Worm (Caenorhabditis elegans) whole organism, L4 larva: Measurements from ENCODE around the gene nhr-146.
A peak's percentile ranks its signal among the peaks of the same experiment; 100 is the strongest.

Experiments
- D1046.2 ChIP-seq: fragments of 200-800 bp; sonication (Bioruptor generic); IDR thresholded peaks from 2 replicates; pipeline ENCODE4 v1.3.6; 2022; ENCODE audit warnings: missing genetic modification characterization, missing compliant biosample characterization
- F10B5.3 ChIP-seq: sonication (generic microtip); optimal IDR thresholded peaks from 2 replicates; lab custom pipeline; 2016; ENCODE audit warnings: mild to moderate bottlenecking, missing genetic modification characterization, missing compliant biosample characterization
- F37D6.2 ChIP-seq: sonication (generic microtip); optimal IDR thresholded peaks from 2 replicates; lab custom pipeline; 2016; ENCODE audit warnings: mild to moderate bottlenecking, missing genetic modification characterization, missing compliant biosample characterization
- Y105C5A.15 ChIP-seq: fragments of 200-800 bp; sonication (Bioruptor generic); IDR thresholded peaks from 2 replicates; pipeline ENCODE4 v1.3.6; 2022; ENCODE audit warnings: missing genetic modification characterization, missing compliant biosample characterization
- Y48G9A.11 ChIP-seq: fragments of 200-800 bp; sonication (Bioruptor generic); IDR thresholded peaks from 2 replicates; pipeline ENCODE4 v1.3.6; 2022; ENCODE audit warnings: missing genetic modification reagents, missing genetic modification characterization, missing compliant biosample characterization
- Y5F2A.4 ChIP-seq: fragments of 200-800 bp; sonication (Bioruptor generic); optimal IDR thresholded peaks from 2 replicates; lab custom pipeline; 2018; ENCODE audit warnings: mild to moderate bottlenecking, missing genetic modification characterization, missing compliant biosample characterization
- ama-1 ChIP-seq: fragments of 150-350 bp; optimal IDR thresholded peaks from 2 replicates; lab custom pipeline; 2014; ENCODE audit warnings: inconsistent platforms, mixed read lengths
- ceh-82 ChIP-seq: sonication (generic microtip); optimal IDR thresholded peaks from 2 replicates; lab custom pipeline; 2017; ENCODE audit warnings: missing biosample characterization, missing genetic modification characterization
- ces-1 ChIP-seq: fragments of 150-350 bp; sonication (generic microtip); optimal IDR thresholded peaks from 4 replicates; lab custom pipeline; 2014; ENCODE audit warnings: missing biosample characterization, missing genetic modification reagents, missing genetic modification characterization
- cey-2 ChIP-seq: sonication (generic microtip); optimal IDR thresholded peaks from 3 replicates; lab custom pipeline; 2017; ENCODE audit warnings: missing genetic modification characterization, mild to moderate bottlenecking, missing compliant biosample characterization, antibody characterized with exemption, borderline replicate concordance; ENCODE audit not compliant: insufficient read depth
- daf-16 ChIP-seq, 3 experiments: sonication (generic microtip); optimal IDR thresholded peaks; 2 replicates each; lab custom pipeline; 2016 to 2017; ENCODE audit warnings: missing genetic modification characterization in 3 of 3, missing genetic modification reagents in 3 of 3, mild to moderate bottlenecking in 2 of 3, missing compliant biosample characterization in 2 of 3, missing biosample characterization in 1 of 3, moderate library complexity in 1 of 3
- daf-19 ChIP-seq: fragments of 200-800 bp; sonication (Bioruptor generic); conservative IDR thresholded peaks from 2 replicates; pipeline ENCODE4 v1.3.6; 2022; ENCODE audit warnings: missing genetic modification characterization, missing compliant biosample characterization
- dmd-6 ChIP-seq: fragments of 200-800 bp; sonication (Bioruptor generic); IDR thresholded peaks from 2 replicates; pipeline ENCODE4 v1.3.6; 2022; ENCODE audit warnings: missing genetic modification reagents, missing genetic modification characterization, missing compliant biosample characterization
- duxl-1 ChIP-seq: sonication (generic microtip); optimal IDR thresholded peaks from 2 replicates; lab custom pipeline; 2016; ENCODE audit warnings: mild to moderate bottlenecking, missing genetic modification characterization, moderate library complexity, missing compliant biosample characterization; ENCODE audit not compliant: poor library complexity
- dve-1 ChIP-seq: sonication (generic microtip); optimal IDR thresholded peaks from 2 replicates; lab custom pipeline; 2017; ENCODE audit warnings: antibody characterized with exemption, mild to moderate bottlenecking, missing genetic modification characterization, missing compliant biosample characterization; ENCODE audit not compliant: insufficient read depth
- fos-1 ChIP-seq: fragments of 150-350 bp; optimal IDR thresholded peaks from 2 replicates; lab custom pipeline; 2014; ENCODE audit warnings: missing biosample characterization, missing genetic modification characterization
- hif-1 ChIP-seq, 2 experiments: sonication (generic microtip); optimal IDR thresholded peaks; 2 replicates each; lab custom pipeline; 2016 to 2017; ENCODE audit warnings: missing compliant biosample characterization in 2 of 2, missing genetic modification characterization in 2 of 2, missing genetic modification reagents in 2 of 2, missing genotype in 2 of 2, mild to moderate bottlenecking in 1 of 2
- hlh-11 ChIP-seq: fragments of 200-800 bp; sonication (Bioruptor generic); optimal IDR thresholded peaks from 2 replicates; lab custom pipeline; 2018; ENCODE audit warnings: mild to moderate bottlenecking, missing genetic modification characterization, missing compliant biosample characterization
- hlh-30 ChIP-seq: sonication (generic microtip); optimal IDR thresholded peaks from 2 replicates; lab custom pipeline; 2017; ENCODE audit warnings: antibody characterized with exemption, mild to moderate bottlenecking, missing genetic modification characterization, missing compliant biosample characterization; ENCODE audit not compliant: insufficient read depth
- lim-7 ChIP-seq: fragments of 200-800 bp; sonication (Bioruptor generic); IDR thresholded peaks from 2 replicates; pipeline ENCODE4 v1.3.6; 2022; ENCODE audit warnings: missing genetic modification characterization, missing compliant biosample characterization
- lin-39 ChIP-seq: fragments of 150-350 bp; optimal IDR thresholded peaks from 2 replicates; lab custom pipeline; 2014; ENCODE audit warnings: missing biosample characterization, missing genetic modification reagents, missing genetic modification characterization
- lir-3 ChIP-seq: sonication (generic microtip); optimal IDR thresholded peaks from 2 replicates; lab custom pipeline; 2016; ENCODE audit warnings: mild to moderate bottlenecking, missing genetic modification characterization, missing compliant biosample characterization
- madf-5 ChIP-seq, 2 experiments: fragments of 200-800 bp; sonication (Bioruptor generic); IDR thresholded peaks; 2 replicates each; pipeline ENCODE4 v1.3.6; 2022; ENCODE audit warnings: missing compliant biosample characterization in 2 of 2, missing genetic modification characterization in 2 of 2
- madf-9 ChIP-seq: fragments of 200-800 bp; sonication (Bioruptor generic); conservative IDR thresholded peaks from 2 replicates; pipeline ENCODE4 v1.3.6; 2022; ENCODE audit warnings: missing genetic modification reagents, missing genetic modification characterization, missing compliant biosample characterization
- mep-1 ChIP-seq: fragments of 150-350 bp; sonication (generic microtip); optimal IDR thresholded peaks from 3 replicates; lab custom pipeline; 2014; ENCODE audit warnings: missing biosample characterization, missing genetic modification characterization
- mes-2 ChIP-seq: sonication (generic microtip); optimal IDR thresholded peaks from 2 replicates; lab custom pipeline; 2016; ENCODE audit warnings: missing genotype, mild to moderate bottlenecking, missing genetic modification characterization, missing compliant biosample characterization; ENCODE audit not compliant: poor library complexity, severe bottlenecking
- mxl-3 ChIP-seq: fragments of 200-800 bp; sonication (Bioruptor generic); optimal IDR thresholded peaks from 2 replicates; lab custom pipeline; 2018; ENCODE audit warnings: mild to moderate bottlenecking, missing genetic modification characterization, missing compliant biosample characterization
- nhr-10 ChIP-seq: fragments of 150-350 bp; optimal IDR thresholded peaks from 2 replicates; lab custom pipeline; 2014; ENCODE audit warnings: missing biosample characterization, missing genetic modification characterization
- nhr-11 ChIP-seq: fragments of 150-350 bp; optimal IDR thresholded peaks from 2 replicates; lab custom pipeline; 2014; ENCODE audit warnings: missing biosample characterization, missing genetic modification characterization
- nhr-237 ChIP-seq: sonication (generic microtip); optimal IDR thresholded peaks from 2 replicates; lab custom pipeline; 2017; ENCODE audit warnings: missing biosample characterization, missing genetic modification characterization
- nhr-25 ChIP-seq: sonication (generic microtip); optimal IDR thresholded peaks from 2 replicates; lab custom pipeline; 2017; ENCODE audit warnings: missing genetic modification characterization, mild to moderate bottlenecking, missing compliant biosample characterization, antibody characterized with exemption, moderate library complexity, borderline replicate concordance; ENCODE audit not compliant: insufficient read depth
- nhr-41 ChIP-seq: fragments of 200-800 bp; sonication (Bioruptor generic); IDR thresholded peaks from 2 replicates; pipeline ENCODE4 v1.3.6; 2022; ENCODE audit warnings: missing genetic modification reagents, missing genetic modification characterization, missing compliant biosample characterization
- nhr-48 ChIP-seq: sonication (generic microtip); optimal IDR thresholded peaks from 2 replicates; lab custom pipeline; 2016; ENCODE audit warnings: mild to moderate bottlenecking, missing genetic modification characterization, missing compliant biosample characterization
- nhr-6 ChIP-seq: fragments of 150-350 bp; optimal IDR thresholded peaks from 2 replicates; lab custom pipeline; 2014; ENCODE audit warnings: missing biosample characterization, missing genetic modification characterization
- pqm-1 ChIP-seq: sonication (generic microtip); optimal IDR thresholded peaks from 2 replicates; lab custom pipeline; 2017; ENCODE audit warnings: missing biosample characterization, missing genetic modification characterization
- rbr-2 ChIP-seq: sonication (generic microtip); optimal IDR thresholded peaks from 2 replicates; lab custom pipeline; 2016; ENCODE audit warnings: missing genotype, missing genetic modification characterization, missing compliant biosample characterization
- saeg-2 ChIP-seq: fragments of 200-800 bp; sonication (Bioruptor generic); IDR thresholded peaks from 2 replicates; pipeline ENCODE4 v1.3.6; 2022; ENCODE audit warnings: missing genetic modification reagents, missing genetic modification characterization, missing compliant biosample characterization
- sdz-12 ChIP-seq: fragments of 200-800 bp; sonication (Bioruptor generic); optimal IDR thresholded peaks from 2 replicates; lab custom pipeline; 2018; ENCODE audit warnings: mild to moderate bottlenecking, missing genetic modification characterization, missing compliant biosample characterization
- set-16 ChIP-seq: fragments of 200-800 bp; sonication (Bioruptor generic); IDR thresholded peaks from 2 replicates; pipeline ENCODE4 v1.3.6; 2022; ENCODE audit warnings: missing genetic modification reagents, missing genetic modification characterization, missing compliant biosample characterization
- snpc-1.2 ChIP-seq: fragments of 200-800 bp; sonication (Bioruptor generic); IDR thresholded peaks from 2 replicates; pipeline ENCODE4 v1.3.6; 2022; ENCODE audit warnings: missing genetic modification reagents, missing genetic modification characterization, missing compliant biosample characterization
- tra-1 ChIP-seq: fragments of 200-800 bp; sonication (Bioruptor generic); IDR thresholded peaks from 2 replicates; pipeline ENCODE4 v1.3.6; 2022; ENCODE audit warnings: missing genetic modification reagents, missing genetic modification characterization, missing compliant biosample characterization
- unc-39 ChIP-seq: sonication (generic microtip); optimal IDR thresholded peaks from 2 replicates; lab custom pipeline; 2017; ENCODE audit warnings: missing biosample characterization, missing genetic modification characterization
- zag-1 ChIP-seq: fragments of 150-350 bp; optimal IDR thresholded peaks from 2 replicates; lab custom pipeline; 2014; ENCODE audit warnings: missing biosample characterization, missing genetic modification characterization
- zip-11 ChIP-seq: fragments of 200-800 bp; sonication (Bioruptor generic); IDR thresholded peaks from 2 replicates; pipeline ENCODE4 v1.3.6; 2022; ENCODE audit warnings: missing genetic modification characterization, missing compliant biosample characterization
- zip-2 ChIP-seq: fragments of 150-350 bp; optimal IDR thresholded peaks from 2 replicates; lab custom pipeline; 2014; ENCODE audit warnings: missing biosample characterization, missing genetic modification characterization
- ztf-11 ChIP-seq: fragments of 150-350 bp; optimal IDR thresholded peaks from 2 replicates; lab custom pipeline; 2014; ENCODE audit warnings: missing biosample characterization, missing genetic modification characterization

nhr-146 gene

DNA sequence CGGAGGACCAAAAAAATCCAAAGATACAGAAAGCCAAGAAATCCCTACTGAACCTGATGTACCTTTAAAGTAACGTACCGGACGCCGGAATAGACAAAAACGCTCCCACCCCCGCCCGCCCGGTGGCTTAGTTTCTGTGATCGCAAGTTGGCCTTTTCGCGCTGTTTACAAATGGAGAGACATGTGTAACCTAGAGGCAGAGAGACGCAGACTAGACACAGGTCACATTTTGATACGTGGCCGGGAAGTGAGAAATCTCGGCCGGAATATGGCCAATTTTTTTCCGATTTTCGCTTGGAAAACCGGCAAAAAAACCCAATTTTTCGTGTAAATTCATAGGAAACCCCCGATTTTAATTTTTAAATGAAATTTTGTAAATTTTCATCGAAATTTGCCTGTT is 30.5 kb downstream of the nhr-146 start (continued):
- no peak for TF ChIP-seq nhr-41 (GFP tag; lab: Robert Waterston, UW)
- TF ChIP-seq hlh-30 (tag; lab: Kevin White, UChicago) = peak; percentile 74
- TF ChIP-seq rbr-2 (tag; lab: Kevin White, UChicago) = no peak
- TF ChIP-seq D1046.2 (GFP tag; lab: Robert Waterston, UW) = no peak
- peak; percentile 64 for TF ChIP-seq mxl-3 (GFP tag; lab: Kevin White, UChicago)
- no peak for TF ChIP-seq ztf-11 (tag; lab: Kevin White, UChicago)
- no peak for TF ChIP-seq pqm-1 (tag; lab: Kevin White, UChicago)
- no peak for TF ChIP-seq lir-3 (tag; lab: Kevin White, UChicago)
- TF ChIP-seq lin-39 (tag; lab: Kevin White, UChicago) = no peak
- TF ChIP-seq nhr-6 = no peak
- no peak for TF ChIP-seq cey-2
- TF ChIP-seq ama-1 (lab: Kevin White, UChicago) = no peak
- no peak for TF ChIP-seq zag-1 (tag; lab: Kevin White, UChicago)
- TF ChIP-seq sdz-12 (GFP tag; lab: Kevin White, UChicago) = no peak

DNA sequence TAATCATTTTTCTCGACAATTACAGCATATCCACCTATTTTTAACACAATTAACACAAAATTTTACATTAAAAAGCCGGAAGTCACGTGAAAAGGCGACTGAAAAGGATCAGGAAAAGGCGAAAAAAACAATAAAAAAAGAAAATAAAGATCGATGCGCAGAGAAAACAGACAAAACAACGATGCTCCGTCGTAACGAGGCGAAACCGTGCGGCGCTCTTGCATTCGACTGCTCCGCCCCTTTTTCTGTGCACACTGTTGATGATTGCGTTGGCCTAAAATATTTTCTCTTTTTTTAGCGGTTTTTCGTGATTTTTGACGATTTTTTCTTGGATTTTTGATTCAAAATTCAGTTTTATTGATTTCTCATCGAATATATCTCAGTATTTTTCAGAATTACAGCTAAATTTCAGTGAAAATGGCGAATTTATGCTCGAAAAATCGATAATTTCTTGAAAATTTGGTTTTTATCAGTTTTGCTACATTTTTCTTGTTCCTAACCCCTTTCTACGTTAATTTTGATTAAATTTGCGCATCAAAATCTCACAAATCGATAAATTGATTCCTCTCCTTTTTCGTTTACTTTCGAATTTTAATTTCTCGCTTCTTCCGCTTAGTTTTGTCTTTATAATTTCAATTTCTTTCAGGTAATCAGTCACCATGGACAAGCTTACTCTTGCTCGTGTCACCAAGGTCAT is 32.6 kb downstream of the nhr-146 start, which contains the start of gene rps-28:
TSS of gene rps-28 (plus strand) at position 647 of the 697 bp plus-strand sequence.
- TF ChIP-seq Y5F2A.4 (GFP tag; lab: Kevin White, UChicago) (peak; percentile 28), nhr-25 (peak; percentile 96), hif-1 (tag; optimal IDR thresholded peaks at IDR 0.05; lab: Kevin White, UChicago) (peak; percentile 51 to 87), ceh-82 (tag; lab: Kevin White, UChicago) (no peak), fos-1 (tag; lab: Kevin White, UChicago) (no peak), F37D6.2 (tag; lab: Kevin White, UChicago) (peak; percentile 89), nhr-48 (peak; percentile 63), saeg-2 (GFP tag; lab: Robert Waterston, UW) (peak; percentile 62; the same call in 1 of the 2 replicates), daf-19 (GFP tag; lab: Robert Waterston, UW) (no peak), set-16 (GFP tag; lab: Robert Waterston, UW) (peak; percentile 53; the same call in 1 of the 2 replicates), duxl-1 (tag; lab: Kevin White, UChicago) (peak; percentile 90), F10B5.3 (no peak), zip-2 (tag; lab: Kevin White, UChicago) (peak; percentile 57), zip-11 (GFP tag; lab: Robert Waterston, UW) (no peak), mes-2 (tag; lab: Kevin White, UChicago) (peak; percentile 97), snpc-1.2 (peak; percentile 81), Y105C5A.15 (GFP tag; lab: Robert Waterston, UW) (no peak), nhr-11 (tag; lab: Kevin White, UChicago) (peak; percentile 94), hlh-11 (tag; lab: Kevin White, UChicago) (peak; percentile 95), nhr-237 (tag; lab: Kevin White, UChicago) (peak; percentile 48), tra-1 (peak; percentile 93), lin-39 (tag; lab: Kevin White, UChicago) (peak; percentile 19), Y48G9A.11 (peak; percentile 100), lim-7 (peak; percentile 66; the same call in 1 of the 2 replicates), ztf-11 (tag; lab: Kevin White, UChicago) (no peak), ces-1 (GFP tag; lab: Kevin White, UChicago) (peak; percentile 88), unc-39 (tag; lab: Kevin White, UChicago) (no peak), dmd-6 (GFP tag; lab: Robert Waterston, UW) (peak; percentile 91), nhr-10 (tag; lab: Kevin White, UChicago) (peak; percentile 37), dve-1 (tag; lab: Kevin White, UChicago) (peak; percentile 98), cey-2 (no peak), mep-1 (tag; lab: Kevin White, UChicago) (peak; percentile 98), daf-16 (GFP tag; optimal IDR thresholded peaks at IDR 0.05; lab: Kevin White, UChicago) (peak; percentile 17 to 61), daf-16 (tag; optimal IDR thresholded peaks at IDR 0.05; lab: Kevin White, UChicago) (peak; percentile 85), madf-9 (peak; percentile 92), pqm-1 (tag; lab: Kevin White, UChicago) (peak; percentile 63), madf-5 (GFP tag; IDR thresholded peaks at IDR 0.05; lab: Robert Waterston, UW) (0 out of 4 replicates have a peak, but pooled peaks of 1 of the 2 experiments have one; percentile 64)
